Worm (Caenorhabditis elegans) whole organism, young adult: ENCODE measurements around the gene ZK353.9.

ENCODE experiments used
- B0035.1 ChIP-seq: sonication (generic microtip); optimal IDR thresholded peaks from 2 replicates; lab custom pipeline; 2016; ENCODE audit warnings: missing genetic modification characterization, mild to moderate bottlenecking, missing compliant biosample characterization, missing genotype, missing genetic modification reagents
- C17E4.6 ChIP-seq: fragments of 200-800 bp; sonication (Bioruptor generic); IDR thresholded peaks from 2 replicates; pipeline ENCODE4 v1.3.6; 2022; ENCODE audit warnings: missing genetic modification reagents, missing genetic modification characterization, missing compliant biosample characterization
- F23B12.7 ChIP-seq: sonication (generic microtip); optimal IDR thresholded peaks from 2 replicates; lab custom pipeline; 2017; ENCODE audit warnings: missing genetic modification characterization, mild to moderate bottlenecking, missing compliant biosample characterization, antibody characterized with exemption, moderate library complexity; ENCODE audit not compliant: insufficient read depth
- F39B2.1 ChIP-seq: fragments of 200-800 bp; sonication (Bioruptor generic); IDR thresholded peaks from 2 replicates; pipeline ENCODE4 v1.3.6; 2022; ENCODE audit warnings: missing genetic modification reagents, missing genetic modification characterization, missing compliant biosample characterization
- F52B5.7 ChIP-seq: sonication (generic microtip); optimal IDR thresholded peaks from 2 replicates; lab custom pipeline; 2016; ENCODE audit warnings: mild to moderate bottlenecking, missing genetic modification characterization, missing compliant biosample characterization
- F55B11.4 ChIP-seq: sonication (generic microtip); optimal IDR thresholded peaks from 2 replicates; lab custom pipeline; 2016; ENCODE audit warnings: missing compliant biosample characterization, missing genetic modification characterization, borderline replicate concordance; ENCODE audit not compliant: insufficient read depth
- F57A8.1 ChIP-seq: fragments of 200-800 bp; sonication (Bioruptor generic); optimal IDR thresholded peaks from 2 replicates; lab custom pipeline; 2018; ENCODE audit warnings: mild to moderate bottlenecking, missing genetic modification characterization, moderate library complexity, missing compliant biosample characterization
- T26A5.8 ChIP-seq: sonication (generic microtip); optimal IDR thresholded peaks from 2 replicates; lab custom pipeline; 2016; ENCODE audit warnings: missing genetic modification characterization, missing compliant biosample characterization
- Y53F4B.3 ChIP-seq: fragments of 200-800 bp; sonication (Bioruptor generic); IDR thresholded peaks from 2 replicates; pipeline ENCODE4 v1.3.6; 2022; ENCODE audit warnings: missing genetic modification reagents, missing genetic modification characterization, missing compliant biosample characterization
- Y56A3A.18 ChIP-seq: fragments of 200-800 bp; sonication (Bioruptor generic); IDR thresholded peaks from 2 replicates; pipeline ENCODE4 v1.3.6; 2022; ENCODE audit warnings: missing genetic modification reagents, missing genetic modification characterization, missing compliant biosample characterization
- Y95B8A.8 ChIP-seq: fragments of 200-800 bp; sonication (Bioruptor generic); IDR thresholded peaks from 2 replicates; pipeline ENCODE4 v1.3.6; 2022; ENCODE audit warnings: missing genetic modification reagents, missing genetic modification characterization, missing compliant biosample characterization
- ccch-3 ChIP-seq: fragments of 200-800 bp; sonication (Bioruptor generic); optimal IDR thresholded peaks from 2 replicates; lab custom pipeline; 2018; ENCODE audit warnings: mild to moderate bottlenecking, missing genetic modification characterization, missing compliant biosample characterization
- cebp-2 ChIP-seq: fragments of 200-800 bp; sonication (Bioruptor generic); IDR thresholded peaks from 2 replicates; pipeline ENCODE4 v1.3.6; 2022; ENCODE audit warnings: missing genetic modification characterization, missing compliant biosample characterization
- ceh-100 ChIP-seq: fragments of 200-800 bp; sonication (Bioruptor generic); IDR thresholded peaks from 2 replicates; pipeline ENCODE4 v1.3.6; 2022; ENCODE audit warnings: missing genetic modification reagents, missing genetic modification characterization, missing compliant biosample characterization
- ceh-40 ChIP-seq: fragments of 200-800 bp; sonication (Bioruptor generic); IDR thresholded peaks from 2 replicates; pipeline ENCODE4 v1.3.6; 2022; ENCODE audit warnings: missing genetic modification characterization, missing compliant biosample characterization
- ceh-58 ChIP-seq: fragments of 200-800 bp; sonication (Bioruptor generic); IDR thresholded peaks from 2 replicates; pipeline ENCODE4 v1.3.6; 2022; ENCODE audit warnings: missing genetic modification characterization, missing compliant biosample characterization
- die-1 ChIP-seq: sonication (generic microtip); optimal IDR thresholded peaks from 2 replicates; lab custom pipeline; 2016; ENCODE audit warnings: missing genotype, mild to moderate bottlenecking, missing genetic modification characterization, missing compliant biosample characterization
- dox-1 ChIP-seq: fragments of 200-800 bp; sonication (Bioruptor generic); IDR thresholded peaks from 2 replicates; pipeline ENCODE4 v1.3.6; 2022; ENCODE audit warnings: missing genetic modification reagents, missing genetic modification characterization, missing compliant biosample characterization
- dpff-1 ChIP-seq: sonication (generic microtip); optimal IDR thresholded peaks from 2 replicates; lab custom pipeline; 2017; ENCODE audit warnings: mild to moderate bottlenecking, missing genetic modification characterization, missing compliant biosample characterization
- ekl-4 ChIP-seq: fragments of 200-800 bp; sonication (Bioruptor generic); IDR thresholded peaks from 2 replicates; pipeline ENCODE4 v1.3.6; 2022; ENCODE audit warnings: missing genetic modification reagents, missing genetic modification characterization, missing compliant biosample characterization
- gei-17 ChIP-seq: fragments of 200-800 bp; sonication (Bioruptor generic); optimal IDR thresholded peaks from 2 replicates; lab custom pipeline; 2018; ENCODE audit warnings: mild to moderate bottlenecking, missing genetic modification characterization, missing compliant biosample characterization
- him-1 ChIP-seq: sonication (generic microtip); optimal IDR thresholded peaks from 2 replicates; lab custom pipeline; 2016; ENCODE audit warnings: missing genotype, missing genetic modification reagents, missing genetic modification characterization, missing compliant biosample characterization
- hsf-1 ChIP-seq: fragments of 200-800 bp; sonication (Bioruptor generic); IDR thresholded peaks from 2 replicates; pipeline ENCODE4 v1.3.6; 2022; ENCODE audit warnings: missing genetic modification reagents, missing genetic modification characterization, missing compliant biosample characterization
- lin-26 ChIP-seq: fragments of 200-800 bp; sonication (Bioruptor generic); IDR thresholded peaks from 2 replicates; pipeline ENCODE4 v1.3.6; 2022; ENCODE audit warnings: missing genetic modification reagents, missing genetic modification characterization, missing compliant biosample characterization
- lin-40 ChIP-seq: sonication (generic microtip); optimal IDR thresholded peaks from 2 replicates; lab custom pipeline; 2016; ENCODE audit warnings: missing genetic modification characterization, mild to moderate bottlenecking, missing compliant biosample characterization, missing genotype, missing genetic modification reagents
- madf-10 ChIP-seq: sonication (generic microtip); optimal IDR thresholded peaks from 2 replicates; lab custom pipeline; 2016; ENCODE audit warnings: mild to moderate bottlenecking, missing genetic modification characterization, missing compliant biosample characterization
- madf-3 ChIP-seq: fragments of 200-800 bp; sonication (Bioruptor generic); IDR thresholded peaks from 2 replicates; pipeline ENCODE4 v1.3.6; 2022; ENCODE audit warnings: missing genetic modification reagents, missing genetic modification characterization, missing compliant biosample characterization
- madf-6 ChIP-seq: fragments of 200-800 bp; sonication (Bioruptor generic); IDR thresholded peaks from 2 replicates; pipeline ENCODE4 v1.3.6; 2022; ENCODE audit warnings: missing genetic modification reagents, missing genetic modification characterization, missing compliant biosample characterization
- mxl-1 ChIP-seq: sonication (generic microtip); optimal IDR thresholded peaks from 2 replicates; lab custom pipeline; 2016; ENCODE audit warnings: missing genetic modification characterization, missing compliant biosample characterization
- nfya-1 ChIP-seq: sonication (generic microtip); optimal IDR thresholded peaks from 2 replicates; lab custom pipeline; 2017; ENCODE audit warnings: antibody characterized with exemption, missing compliant biosample characterization, missing genetic modification characterization, borderline replicate concordance; ENCODE audit not compliant: insufficient read depth
- nhr-80 ChIP-seq: sonication (generic microtip); optimal IDR thresholded peaks from 2 replicates; lab custom pipeline; 2016; ENCODE audit warnings: missing genetic modification characterization, missing compliant biosample characterization
- pha-4 ChIP-seq: fragments of 150-350 bp; sonication (generic microtip); optimal IDR thresholded peaks from 2 replicates; lab custom pipeline; 2014; ENCODE audit warnings: missing biosample characterization, missing genetic modification reagents, missing genetic modification characterization
- rcor-1 ChIP-seq: fragments of 200-800 bp; sonication (Bioruptor generic); IDR thresholded peaks from 2 replicates; pipeline ENCODE4 v1.3.6; 2022; ENCODE audit warnings: missing genetic modification reagents, missing genetic modification characterization, missing compliant biosample characterization
- sdz-38 ChIP-seq: sonication (generic microtip); optimal IDR thresholded peaks from 2 replicates; lab custom pipeline; 2016; ENCODE audit warnings: missing genotype, missing genetic modification characterization, missing compliant biosample characterization
- snpc-1.3 ChIP-seq: sonication (generic microtip); optimal IDR thresholded peaks from 2 replicates; lab custom pipeline; 2017; ENCODE audit warnings: missing genetic modification characterization, mild to moderate bottlenecking, missing compliant biosample characterization, antibody characterized with exemption, moderate library complexity, missing genotype, missing genetic modification reagents; ENCODE audit not compliant: insufficient read depth
- snpc-3.4 ChIP-seq: sonication (generic microtip); optimal IDR thresholded peaks from 2 replicates; lab custom pipeline; 2017; ENCODE audit warnings: missing genetic modification characterization, mild to moderate bottlenecking, missing compliant biosample characterization, antibody characterized with exemption, moderate library complexity, missing genotype, missing genetic modification reagents
- sptf-2 ChIP-seq: fragments of 200-800 bp; sonication (Bioruptor generic); optimal IDR thresholded peaks from 2 replicates; lab custom pipeline; 2018; ENCODE audit warnings: mild to moderate bottlenecking, missing genetic modification characterization, missing compliant biosample characterization
- tlf-1 ChIP-seq: fragments of 200-800 bp; sonication (Bioruptor generic); optimal IDR thresholded peaks from 2 replicates; lab custom pipeline; 2018; ENCODE audit warnings: mild to moderate bottlenecking, missing genetic modification characterization, missing compliant biosample characterization
- ztf-22 ChIP-seq: fragments of 200-800 bp; sonication (Bioruptor generic); optimal IDR thresholded peaks from 2 replicates; lab custom pipeline; 2018; ENCODE audit warnings: mild to moderate bottlenecking, missing genetic modification characterization, moderate library complexity, missing compliant biosample characterization
- ztf-25 ChIP-seq: fragments of 200-800 bp; sonication (Bioruptor generic); IDR thresholded peaks from 2 replicates; pipeline ENCODE4 v1.3.6; 2022; ENCODE audit warnings: missing genetic modification reagents, missing genetic modification characterization, missing compliant biosample characterization
- ztf-28 ChIP-seq: fragments of 200-800 bp; sonication (Bioruptor generic); IDR thresholded peaks from 2 replicates; pipeline ENCODE4 v1.3.6; 2022; ENCODE audit warnings: missing genetic modification reagents, missing genetic modification characterization, missing compliant biosample characterization

Gene ZK353.9

DNA sequence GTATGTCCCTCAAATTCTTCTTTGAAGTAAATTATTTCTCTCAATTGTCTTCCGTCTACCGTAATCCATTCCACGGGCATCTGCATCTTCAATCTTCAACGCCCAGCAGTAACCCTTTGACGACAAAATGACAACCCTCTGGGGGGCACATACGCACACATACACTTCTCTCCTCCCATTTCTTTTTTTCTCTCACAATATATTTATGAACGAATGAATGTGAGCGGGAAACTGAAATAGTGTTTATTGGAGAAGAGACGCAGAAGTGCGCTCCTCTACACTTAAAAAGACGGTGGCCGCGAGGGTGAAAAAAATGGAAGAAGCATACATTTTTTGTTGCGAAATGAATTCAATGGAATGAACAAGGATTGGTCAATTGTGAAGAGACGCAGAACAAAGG is 2.7 kb downstream of the ZK353.9 start (continued):
- TF ChIP-seq sdz-38 (tag; lab: Kevin White, UChicago) (no peak), madf-3 (GFP tag; lab: Robert Waterston, UW) (no peak), dpff-1 (tag; lab: Kevin White, UChicago) (no peak), ztf-28 (GFP tag; lab: Robert Waterston, UW) (no peak), ccch-3 (GFP tag; lab: Kevin White, UChicago) (no peak), ceh-100 (GFP tag; lab: Robert Waterston, UW) (no peak), rcor-1 (GFP tag; lab: Robert Waterston, UW) (no peak), F52B5.7 (tag; lab: Kevin White, UChicago) (no peak), F57A8.1 (GFP tag; lab: Kevin White, UChicago) (no peak), mxl-1 (tag; lab: Kevin White, UChicago) (no peak), Y95B8A.8 (GFP tag; lab: Robert Waterston, UW) (no peak), ceh-58 (GFP tag; lab: Robert Waterston, UW) (no peak), him-1 (tag; lab: Kevin White, UChicago) (peak; percentile 6), pha-4 (tag; lab: Kevin White, UChicago) (peak; percentile 56), C17E4.6 (GFP tag; lab: Robert Waterston, UW) (no peak), nhr-80 (tag; lab: Kevin White, UChicago) (peak; percentile 96), ceh-40 (GFP tag; lab: Robert Waterston, UW) (no peak), snpc-3.4 (tag; lab: Kevin White, UChicago) (no peak), F23B12.7 (tag; lab: Kevin White, UChicago) (peak; percentile 13), lin-40 (tag; lab: Kevin White, UChicago) (peak; percentile 41), tlf-1 (no peak), snpc-1.3 (tag; lab: Kevin White, UChicago) (peak; percentile 11), Y56A3A.18 (GFP tag; lab: Robert Waterston, UW) (0 out of 2 replicates have a peak, but pooled peaks have one; percentile 48), ztf-25 (no peak), gei-17 (GFP tag; lab: Kevin White, UChicago) (no peak), F55B11.4 (tag; lab: Kevin White, UChicago) (no peak), cebp-2 (GFP tag; lab: Robert Waterston, UW) (no peak), F39B2.1 (GFP tag; lab: Robert Waterston, UW) (no peak)

DNA sequence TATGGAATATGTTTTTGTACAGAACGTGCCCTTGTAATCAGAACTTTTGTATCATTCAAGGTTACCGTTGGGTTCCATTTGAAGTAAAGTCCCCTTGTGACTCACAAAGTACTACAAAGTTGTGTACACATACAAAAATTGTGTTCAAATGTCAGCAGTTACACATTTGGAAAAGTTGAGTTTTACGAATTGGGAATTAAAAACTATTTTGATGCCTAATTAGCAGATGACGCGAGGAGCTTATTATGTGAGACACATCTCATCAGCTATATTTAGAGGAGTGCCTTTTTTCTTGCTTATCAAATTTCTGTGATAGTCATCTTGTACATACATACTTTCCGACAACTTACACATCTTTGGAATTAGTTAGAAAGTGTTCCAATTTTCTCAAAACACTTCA is 4.2 kb downstream of the ZK353.9 start:
- TF ChIP-seq die-1 (tag; lab: Kevin White, UChicago) = no peak
- TF ChIP-seq lin-26 (GFP tag; lab: Robert Waterston, UW) = no peak
- TF ChIP-seq madf-6 (GFP tag; lab: Robert Waterston, UW) = no peak
- no peak for TF ChIP-seq ekl-4 (GFP tag; lab: Robert Waterston, UW)
- no peak for TF ChIP-seq sptf-2
- no peak for TF ChIP-seq madf-10 (tag; lab: Kevin White, UChicago)
- TF ChIP-seq F39B2.1 (GFP tag; lab: Robert Waterston, UW) = no peak
- TF ChIP-seq T26A5.8 (tag; lab: Kevin White, UChicago) = no peak
- no peak for TF ChIP-seq B0035.1 (tag; lab: Kevin White, UChicago)
- TF ChIP-seq Y53F4B.3 (GFP tag; lab: Robert Waterston, UW) = no peak
- TF ChIP-seq nfya-1 = no peak
- no peak for TF ChIP-seq ztf-22 (GFP tag; lab: Kevin White, UChicago)
- no peak for TF ChIP-seq hsf-1 (GFP tag; lab: Robert Waterston, UW)
- TF ChIP-seq dox-1 (GFP tag; lab: Robert Waterston, UW) = no peak
